Worm (Caenorhabditis elegans) whole organism, L4/young adult: ENCODE measurements around the gene ribo-1.

Experiments used
- W03F9.2 ChIP-seq: fragments of 150-350 bp; optimal IDR thresholded peaks from 2 replicates; lab custom pipeline; 2014; ENCODE audit warnings: missing biosample characterization, missing genetic modification characterization
- him-1 ChIP-seq: sonication (generic microtip); optimal IDR thresholded peaks from 2 replicates; lab custom pipeline; 2016; ENCODE audit warnings: missing genotype, missing genetic modification reagents, missing genetic modification characterization, missing compliant biosample characterization

- TF ChIP-seq W03F9.2 (no peak), him-1 (tag; lab: Kevin White, UChicago) (peak; percentile 13)
These were observed 29.3 kb upstream of the ribo-1 start for ce11 chrIV:6881183-6881582.
